Worm (Caenorhabditis elegans) whole organism, L4 larva: ENCODE data around the gene Y54E2A.10.

Source experiments
- F37D6.2 ChIP-seq: sonication (generic microtip); optimal IDR thresholded peaks from 2 replicates; lab custom pipeline; 2016; ENCODE audit warnings: mild to moderate bottlenecking, missing genetic modification characterization, missing compliant biosample characterization
- R02D3.7 ChIP-seq: fragments of 150-350 bp; sonication (generic microtip); optimal IDR thresholded peaks from 3 replicates; lab custom pipeline; 2014; ENCODE audit warnings: missing biosample characterization, missing genetic modification characterization
- Y48G9A.11 ChIP-seq: fragments of 200-800 bp; sonication (Bioruptor generic); IDR thresholded peaks from 2 replicates; pipeline ENCODE4 v1.3.6; 2022; ENCODE audit warnings: missing genetic modification reagents, missing genetic modification characterization, missing compliant biosample characterization
- Y5F2A.4 ChIP-seq: fragments of 200-800 bp; sonication (Bioruptor generic); optimal IDR thresholded peaks from 2 replicates; lab custom pipeline; 2018; ENCODE audit warnings: mild to moderate bottlenecking, missing genetic modification characterization, missing compliant biosample characterization
- Y75B8A.6 ChIP-seq: fragments of 200-800 bp; sonication (Bioruptor generic); IDR thresholded peaks from 2 replicates; pipeline ENCODE4 v1.3.6; 2022; ENCODE audit warnings: missing genetic modification reagents, missing genetic modification characterization, missing compliant biosample characterization
- arid-1 ChIP-seq: fragments of 200-800 bp; sonication (Bioruptor generic); conservative IDR thresholded peaks from 2 replicates; pipeline ENCODE4 v1.3.6; 2022; ENCODE audit warnings: missing genetic modification reagents, missing genetic modification characterization, missing compliant biosample characterization
- attf-4 ChIP-seq: sonication (generic microtip); optimal IDR thresholded peaks from 3 replicates; lab custom pipeline; 2017; ENCODE audit warnings: missing biosample characterization, missing genetic modification characterization
- ceh-20 ChIP-seq: fragments of 200-800 bp; sonication (Bioruptor generic); IDR thresholded peaks from 2 replicates; pipeline ENCODE4 v1.3.6; 2022; ENCODE audit warnings: missing genetic modification reagents, missing genetic modification characterization, missing compliant biosample characterization
- ceh-32 ChIP-seq: sonication (generic microtip); optimal IDR thresholded peaks from 2 replicates; lab custom pipeline; 2016; ENCODE audit warnings: mild to moderate bottlenecking, missing genetic modification characterization, missing compliant biosample characterization; ENCODE audit not compliant: poor library complexity
- ceh-44 ChIP-seq: fragments of 200-800 bp; sonication (Bioruptor generic); IDR thresholded peaks from 2 replicates; pipeline ENCODE4 v1.3.6; 2022; ENCODE audit warnings: missing genetic modification reagents, missing genetic modification characterization, missing compliant biosample characterization
- ceh-62 ChIP-seq: sonication (generic microtip); optimal IDR thresholded peaks from 2 replicates; lab custom pipeline; 2017; ENCODE audit warnings: missing biosample characterization, missing genetic modification characterization
- ceh-82 ChIP-seq: sonication (generic microtip); optimal IDR thresholded peaks from 2 replicates; lab custom pipeline; 2017; ENCODE audit warnings: missing biosample characterization, missing genetic modification characterization
- daf-16 ChIP-seq, 3 experiments: sonication (generic microtip); optimal IDR thresholded peaks; 2 replicates each; lab custom pipeline; 2016 to 2017; ENCODE audit warnings: missing genetic modification characterization in 3 of 3, missing genetic modification reagents in 3 of 3, mild to moderate bottlenecking in 2 of 3, missing compliant biosample characterization in 2 of 3, missing biosample characterization in 1 of 3, moderate library complexity in 1 of 3
- daf-19 ChIP-seq: fragments of 200-800 bp; sonication (Bioruptor generic); conservative IDR thresholded peaks from 2 replicates; pipeline ENCODE4 v1.3.6; 2022; ENCODE audit warnings: missing genetic modification characterization, missing compliant biosample characterization
- daf-8 ChIP-seq: fragments of 200-800 bp; sonication (Bioruptor generic); IDR thresholded peaks from 2 replicates; pipeline ENCODE4 v1.3.6; 2022; ENCODE audit warnings: missing genetic modification characterization, missing compliant biosample characterization
- dmd-6 ChIP-seq: fragments of 200-800 bp; sonication (Bioruptor generic); IDR thresholded peaks from 2 replicates; pipeline ENCODE4 v1.3.6; 2022; ENCODE audit warnings: missing genetic modification reagents, missing genetic modification characterization, missing compliant biosample characterization
- dmd-9 ChIP-seq: fragments of 200-800 bp; sonication (Bioruptor generic); IDR thresholded peaks from 2 replicates; pipeline ENCODE4 v1.3.6; 2022; ENCODE audit warnings: missing genetic modification reagents, missing genetic modification characterization, missing compliant biosample characterization
- dve-1 ChIP-seq: sonication (generic microtip); optimal IDR thresholded peaks from 2 replicates; lab custom pipeline; 2017; ENCODE audit warnings: antibody characterized with exemption, mild to moderate bottlenecking, missing genetic modification characterization, missing compliant biosample characterization; ENCODE audit not compliant: insufficient read depth
- egl-27 ChIP-seq: sonication (generic microtip); optimal IDR thresholded peaks from 3 replicates; lab custom pipeline; 2017; ENCODE audit warnings: missing biosample characterization, missing genetic modification reagents, missing genetic modification characterization
- egl-43 ChIP-seq: fragments of 200-800 bp; sonication (Bioruptor generic); IDR thresholded peaks from 2 replicates; pipeline ENCODE4 v1.3.6; 2022; ENCODE audit warnings: missing genetic modification reagents, missing genetic modification characterization, missing compliant biosample characterization
- hif-1 ChIP-seq, 2 experiments: sonication (generic microtip); optimal IDR thresholded peaks; 2 replicates each; lab custom pipeline; 2016 to 2017; ENCODE audit warnings: missing compliant biosample characterization in 2 of 2, missing genetic modification characterization in 2 of 2, missing genetic modification reagents in 2 of 2, missing genotype in 2 of 2, mild to moderate bottlenecking in 1 of 2
- hlh-30 ChIP-seq: sonication (generic microtip); optimal IDR thresholded peaks from 2 replicates; lab custom pipeline; 2017; ENCODE audit warnings: antibody characterized with exemption, mild to moderate bottlenecking, missing genetic modification characterization, missing compliant biosample characterization; ENCODE audit not compliant: insufficient read depth
- hmg-1.1 ChIP-seq: fragments of 200-800 bp; sonication (Bioruptor generic); IDR thresholded peaks from 2 replicates; pipeline ENCODE4 v1.3.6; 2022; ENCODE audit warnings: missing genetic modification reagents, missing genetic modification characterization, missing compliant biosample characterization
- jun-1 ChIP-seq: fragments of 150-350 bp; optimal IDR thresholded peaks from 2 replicates; lab custom pipeline; 2014; ENCODE audit warnings: missing biosample characterization, missing genetic modification reagents, missing genetic modification characterization
- lim-7 ChIP-seq: fragments of 200-800 bp; sonication (Bioruptor generic); IDR thresholded peaks from 2 replicates; pipeline ENCODE4 v1.3.6; 2022; ENCODE audit warnings: missing genetic modification characterization, missing compliant biosample characterization
- lin-15B ChIP-seq: fragments of 150-350 bp; sonication (generic microtip); optimal IDR thresholded peaks from 3 replicates; lab custom pipeline; 2014; ENCODE audit warnings: missing biosample characterization, missing genetic modification characterization
- lin-39 ChIP-seq: fragments of 150-350 bp; optimal IDR thresholded peaks from 2 replicates; lab custom pipeline; 2014; ENCODE audit warnings: missing biosample characterization, missing genetic modification reagents, missing genetic modification characterization
- lir-3 ChIP-seq: sonication (generic microtip); optimal IDR thresholded peaks from 2 replicates; lab custom pipeline; 2016; ENCODE audit warnings: mild to moderate bottlenecking, missing genetic modification characterization, missing compliant biosample characterization
- mxl-2 ChIP-seq: fragments of 200-800 bp; sonication (Bioruptor generic); conservative IDR thresholded peaks from 2 replicates; pipeline ENCODE4 v1.3.6; 2022; ENCODE audit warnings: missing genetic modification reagents, missing genetic modification characterization, missing compliant biosample characterization
- nhr-10 ChIP-seq: fragments of 150-350 bp; optimal IDR thresholded peaks from 2 replicates; lab custom pipeline; 2014; ENCODE audit warnings: missing biosample characterization, missing genetic modification characterization
- nhr-102 ChIP-seq: sonication (generic microtip); optimal IDR thresholded peaks from 2 replicates; lab custom pipeline; 2016; ENCODE audit warnings: mild to moderate bottlenecking, missing genetic modification characterization, moderate library complexity, missing compliant biosample characterization
- nhr-11 ChIP-seq: fragments of 150-350 bp; optimal IDR thresholded peaks from 2 replicates; lab custom pipeline; 2014; ENCODE audit warnings: missing biosample characterization, missing genetic modification characterization
- nhr-25 ChIP-seq: sonication (generic microtip); optimal IDR thresholded peaks from 2 replicates; lab custom pipeline; 2017; ENCODE audit warnings: missing genetic modification characterization, mild to moderate bottlenecking, missing compliant biosample characterization, antibody characterized with exemption, moderate library complexity, borderline replicate concordance; ENCODE audit not compliant: insufficient read depth
- nhr-28 ChIP-seq: fragments of 150-350 bp; optimal IDR thresholded peaks from 2 replicates; lab custom pipeline; 2014; ENCODE audit warnings: missing biosample characterization, missing genetic modification characterization
- nhr-41 ChIP-seq: fragments of 200-800 bp; sonication (Bioruptor generic); IDR thresholded peaks from 2 replicates; pipeline ENCODE4 v1.3.6; 2022; ENCODE audit warnings: missing genetic modification reagents, missing genetic modification characterization, missing compliant biosample characterization
- nhr-42 ChIP-seq: fragments of 200-800 bp; sonication (Bioruptor generic); IDR thresholded peaks from 2 replicates; pipeline ENCODE4 v1.3.6; 2022; ENCODE audit warnings: missing genetic modification characterization, missing compliant biosample characterization
- nhr-48 ChIP-seq: sonication (generic microtip); optimal IDR thresholded peaks from 2 replicates; lab custom pipeline; 2016; ENCODE audit warnings: mild to moderate bottlenecking, missing genetic modification characterization, missing compliant biosample characterization
- nhr-77 ChIP-seq: fragments of 150-350 bp; optimal IDR thresholded peaks from 2 replicates; lab custom pipeline; 2014; ENCODE audit warnings: missing biosample characterization, missing genetic modification characterization
- php-3 ChIP-seq: fragments of 200-800 bp; sonication (Bioruptor generic); IDR thresholded peaks from 2 replicates; pipeline ENCODE4 v1.3.6; 2022; ENCODE audit warnings: missing genetic modification reagents, missing genetic modification characterization, missing compliant biosample characterization
- pqm-1 ChIP-seq: sonication (generic microtip); optimal IDR thresholded peaks from 2 replicates; lab custom pipeline; 2017; ENCODE audit warnings: missing biosample characterization, missing genetic modification characterization
- rbr-2 ChIP-seq: sonication (generic microtip); optimal IDR thresholded peaks from 2 replicates; lab custom pipeline; 2016; ENCODE audit warnings: missing genotype, missing genetic modification characterization, missing compliant biosample characterization
- skn-1 ChIP-seq: fragments of 150-350 bp; optimal IDR thresholded peaks from 2 replicates; lab custom pipeline; 2014; ENCODE audit warnings: missing biosample characterization, missing genetic modification characterization
- snpc-1.2 ChIP-seq: fragments of 200-800 bp; sonication (Bioruptor generic); IDR thresholded peaks from 2 replicates; pipeline ENCODE4 v1.3.6; 2022; ENCODE audit warnings: missing genetic modification reagents, missing genetic modification characterization, missing compliant biosample characterization
- zag-1 ChIP-seq: fragments of 150-350 bp; optimal IDR thresholded peaks from 2 replicates; lab custom pipeline; 2014; ENCODE audit warnings: missing biosample characterization, missing genetic modification characterization
- ztf-11 ChIP-seq: fragments of 150-350 bp; optimal IDR thresholded peaks from 2 replicates; lab custom pipeline; 2014; ENCODE audit warnings: missing biosample characterization, missing genetic modification characterization
- ztf-7 ChIP-seq: fragments of 150-350 bp; optimal IDR thresholded peaks from 2 replicates; lab custom pipeline; 2014; ENCODE audit warnings: missing biosample characterization, missing genetic modification characterization

Y54E2A.10 gene

DNA sequence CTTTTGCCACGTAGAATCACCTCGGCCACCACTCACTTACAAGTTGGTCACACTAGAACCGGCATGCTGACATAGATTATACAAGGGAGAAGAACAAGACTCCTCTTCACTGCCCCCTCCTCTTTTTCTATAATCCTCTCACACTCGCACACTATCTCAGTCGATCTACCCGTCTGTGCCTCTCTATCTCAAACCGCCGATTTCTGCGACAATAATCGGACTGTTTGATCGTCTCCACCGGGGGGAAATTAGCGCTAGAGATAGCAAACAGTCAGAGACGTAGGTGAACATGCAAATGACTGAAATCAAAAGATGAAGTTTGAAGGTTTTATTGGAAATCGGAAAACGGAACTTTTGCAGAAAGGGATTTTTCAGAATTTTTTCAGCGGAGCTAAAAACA lies 31.6 kb downstream of the Y54E2A.10 start (continued):
- no peak for TF ChIP-seq daf-19
- peak in 1 of 2 experiments; percentile 3 for TF ChIP-seq hif-1 (tag; optimal IDR thresholded peaks at IDR 0.05; lab: Kevin White, UChicago)
- no peak for TF ChIP-seq nhr-11 (tag; lab: Kevin White, UChicago)
- peak; percentile 97 for TF ChIP-seq nhr-77
- TF ChIP-seq nhr-41, result no peak
- TF ChIP-seq nhr-25 (tag; lab: Kevin White, UChicago), result peak; percentile 78
- 0 out of 2 replicates have a peak, but pooled peaks have one; percentile 21 for TF ChIP-seq php-3 (GFP tag; lab: Robert Waterston, UW)
- TF ChIP-seq hmg-1.1 (GFP tag; lab: Robert Waterston, UW), result peak; percentile 54; the same call in 1 of the 2 replicates
- TF ChIP-seq arid-1, result no peak
- TF ChIP-seq ceh-82 (tag; lab: Kevin White, UChicago), result no peak
- TF ChIP-seq nhr-102 (tag; lab: Kevin White, UChicago), result peak; percentile 66
- TF ChIP-seq lin-15B, result no peak
- no peak for TF ChIP-seq egl-27 (tag; lab: Kevin White, UChicago)
- no peak for TF ChIP-seq Y48G9A.11 (GFP tag; lab: Robert Waterston, UW)
- no peak for TF ChIP-seq ztf-11 (tag; lab: Kevin White, UChicago)
- TF ChIP-seq nhr-28 (tag; lab: Kevin White, UChicago), result peak; percentile 88
- no peak for TF ChIP-seq pqm-1 (tag; lab: Kevin White, UChicago)
- no peak for TF ChIP-seq snpc-1.2 (GFP tag; lab: Robert Waterston, UW)
- no peak for TF ChIP-seq lin-39 (tag; lab: Kevin White, UChicago)
- no peak for TF ChIP-seq lim-7 (GFP tag; lab: Robert Waterston, UW)
- TF ChIP-seq jun-1, result no peak
- TF ChIP-seq attf-4, result no peak
- TF ChIP-seq lir-3 (tag; lab: Kevin White, UChicago), result no peak
- TF ChIP-seq F37D6.2 (tag; lab: Kevin White, UChicago), result no peak
- peak; percentile 88 for TF ChIP-seq dve-1 (tag; lab: Kevin White, UChicago)
- peak; percentile 64 for TF ChIP-seq nhr-48 (tag; lab: Kevin White, UChicago)
- no peak for TF ChIP-seq Y75B8A.6 (GFP tag; lab: Robert Waterston, UW)
- no peak for TF ChIP-seq dmd-9 (GFP tag; lab: Robert Waterston, UW)
- TF ChIP-seq ceh-20 (GFP tag; lab: Robert Waterston, UW), result no peak
- no peak for TF ChIP-seq ztf-7 (tag; lab: Kevin White, UChicago)
- TF ChIP-seq ceh-32 (tag; lab: Kevin White, UChicago), result no peak
- TF ChIP-seq skn-1 (tag; lab: Kevin White, UChicago), result no peak
- peak; percentile 54 for TF ChIP-seq nhr-10
- peak; percentile 79 for TF ChIP-seq hlh-30 (tag; lab: Kevin White, UChicago)
- no peak for TF ChIP-seq R02D3.7 (tag; lab: Kevin White, UChicago)
- peak; percentile 92 for TF ChIP-seq dmd-6
- TF ChIP-seq ceh-44 (GFP tag; lab: Robert Waterston, UW), result no peak
- no peak for TF ChIP-seq ceh-62 (tag; lab: Kevin White, UChicago)
- no peak for TF ChIP-seq egl-43 (GFP tag; lab: Robert Waterston, UW)
- no peak for TF ChIP-seq daf-8
- no peak for TF ChIP-seq mxl-2
- no peak for TF ChIP-seq daf-16 (GFP tag; optimal IDR thresholded peaks at IDR 0.05; lab: Kevin White, UChicago)
- TF ChIP-seq daf-16 (tag; optimal IDR thresholded peaks at IDR 0.05; lab: Kevin White, UChicago), result peak; percentile 69
- peak; percentile 22 for TF ChIP-seq rbr-2
- TF ChIP-seq nhr-42 (GFP tag; lab: Robert Waterston, UW), result peak; percentile 79
- no peak for TF ChIP-seq Y5F2A.4 (GFP tag; lab: Kevin White, UChicago)
- TF ChIP-seq zag-1 (tag; lab: Kevin White, UChicago), result no peak
